Worm (Caenorhabditis elegans): ENCODE measurements around the gene Y55F3AM.21.

The Y55F3AM.21 gene

DNA sequence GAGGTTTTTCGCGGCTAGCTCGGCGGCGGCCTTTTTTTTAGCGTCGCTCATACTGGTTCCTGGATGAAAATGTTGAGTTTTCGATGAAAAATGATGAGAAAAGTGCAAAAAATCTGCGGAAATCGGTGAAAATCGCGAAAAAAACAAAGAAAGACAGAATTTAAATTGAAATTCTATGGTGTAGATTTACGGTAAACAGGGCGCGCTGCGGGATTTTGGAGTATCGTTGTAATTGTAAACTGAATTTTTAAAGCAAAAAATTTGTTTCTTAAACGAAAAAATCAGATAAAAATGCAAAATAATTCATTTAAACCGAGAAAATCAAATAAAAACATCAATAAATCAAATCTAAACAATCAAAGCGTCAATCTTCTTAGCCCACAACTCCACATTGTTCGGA, 3.2 kb upstream of the Y55F3AM.21 start, which contains the start of gene dcap-1 (continued):
- no peak for TF ChIP-seq unc-39 (tag; optimal IDR thresholded peaks at IDR 0.05)
- TF ChIP-seq lin-39 (tag; optimal IDR thresholded peaks at IDR 0.05): no peak
- no peak for TF ChIP-seq mdl-1 (tag; optimal IDR thresholded peaks at IDR 0.05)
- no peak for TF ChIP-seq lsy-12 (tag; optimal IDR thresholded peaks at IDR 0.05)
- TF ChIP-seq nhr-28 (tag; optimal IDR thresholded peaks at IDR 0.05): no peak
- TF ChIP-seq R02D3.7 (tag; optimal IDR thresholded peaks at IDR 0.05): peak; percentile 95
- no peak for TF ChIP-seq ceh-28 (tag; optimal IDR thresholded peaks at IDR 0.05)
- TF ChIP-seq skn-1 (tag; optimal IDR thresholded peaks at IDR 0.05): no peak
- TF ChIP-seq fos-1 (tag; optimal IDR thresholded peaks at IDR 0.05): no peak
- TF ChIP-seq egl-27 (tag; optimal IDR thresholded peaks at IDR 0.05): no peak
- peak; percentile 3 for TF ChIP-seq nhr-25 (tag; optimal IDR thresholded peaks at IDR 0.05)
- TF ChIP-seq pha-4 (tag; optimal IDR thresholded peaks at IDR 0.05): peak; percentile 45
- TF ChIP-seq hmg-11 (tag; optimal IDR thresholded peaks at IDR 0.05): peak; percentile 2
- TF ChIP-seq nhr-12 (tag; optimal IDR thresholded peaks at IDR 0.05): no peak
- no peak for TF ChIP-seq aly-2 (tag; optimal IDR thresholded peaks at IDR 0.05)
- TF ChIP-seq fkh-10 (GFP tag; optimal IDR thresholded peaks at IDR 0.05): no peak
- TF ChIP-seq nhr-23 (tag; optimal IDR thresholded peaks at IDR 0.05): no peak
- TF ChIP-seq nhr-237 (tag; optimal IDR thresholded peaks at IDR 0.05): no peak

ce11 chrIV:1053989-1054388, 2.5 kb upstream of the Y55F3AM.21 start:
- TF ChIP-seq lsy-12 (tag; optimal IDR thresholded peaks at IDR 0.05) (no peak), ceh-16 (tag; optimal IDR thresholded peaks at IDR 0.05) (no peak), ZK546.5 (tag; optimal IDR thresholded peaks at IDR 0.05) (no peak), ama-1 (optimal IDR thresholded peaks at IDR 0.05) (no peak), nhr-43 (tag; optimal IDR thresholded peaks at IDR 0.05; ENCODE audit: poor library complexity, severe bottlenecking) (no peak), pqm-1 (tag; optimal IDR thresholded peaks at IDR 0.05) (no peak), nhr-23 (tag; optimal IDR thresholded peaks at IDR 0.05) (no peak), R02D3.7 (tag; optimal IDR thresholded peaks at IDR 0.05) (no peak), snpc-4 (tag; optimal IDR thresholded peaks at IDR 0.05) (no peak), jun-1 (tag; optimal IDR thresholded peaks at IDR 0.05) (no peak), unc-39 (tag; optimal IDR thresholded peaks at IDR 0.05) (no peak)

DNA sequence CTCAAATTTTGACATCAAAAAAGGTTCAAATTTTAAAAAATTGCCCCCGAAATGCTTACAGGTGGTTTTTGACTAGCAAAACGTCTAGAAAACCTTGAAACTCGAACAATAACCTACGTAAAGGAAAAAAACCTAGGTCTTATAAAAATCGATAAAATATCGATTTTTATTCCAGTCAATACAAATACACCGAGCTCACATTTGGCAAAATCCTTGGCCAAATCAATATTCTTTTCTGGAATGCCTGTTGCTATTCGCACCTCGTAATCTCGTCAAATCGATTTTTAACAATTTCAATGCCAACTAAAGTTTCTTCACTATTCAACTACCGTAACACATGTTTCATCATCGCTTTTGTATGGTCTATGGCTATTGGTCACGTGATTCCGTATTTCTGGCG, 4.5 kb downstream of the Y55F3AM.21 start:
- no peak for TF ChIP-seq eor-1 (tag; optimal IDR thresholded peaks at IDR 0.05)
- TF ChIP-seq ceh-28 (tag; optimal IDR thresholded peaks at IDR 0.05): peak; percentile 53

DNA sequence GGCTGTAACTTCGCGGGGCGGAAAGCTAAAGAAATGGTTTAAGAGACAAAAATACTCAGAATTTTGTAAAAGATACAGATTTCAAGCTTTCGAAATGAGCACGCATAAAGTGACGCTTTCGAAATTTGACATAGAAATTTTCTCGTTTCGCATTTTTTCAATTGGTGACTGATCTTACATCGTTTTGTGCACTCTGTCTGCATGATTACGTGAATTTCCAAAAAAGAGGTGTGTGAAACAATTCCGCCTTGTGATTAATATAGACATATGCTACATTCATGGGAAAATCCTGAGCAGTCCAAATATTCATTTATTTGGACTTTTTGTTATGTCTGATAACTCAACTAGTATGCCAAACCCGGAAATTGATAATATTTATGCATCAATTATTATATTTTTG, 5.8 kb downstream of the Y55F3AM.21 start, which contains the start of gene srx-12:
Gene srx-12 (plus strand): TSS at position 301 of the 400 bp plus-strand sequence.
- no peak for TF ChIP-seq unc-39 (tag; optimal IDR thresholded peaks at IDR 0.05)
- no peak for TF ChIP-seq fos-1 (tag; optimal IDR thresholded peaks at IDR 0.05)

DNA sequence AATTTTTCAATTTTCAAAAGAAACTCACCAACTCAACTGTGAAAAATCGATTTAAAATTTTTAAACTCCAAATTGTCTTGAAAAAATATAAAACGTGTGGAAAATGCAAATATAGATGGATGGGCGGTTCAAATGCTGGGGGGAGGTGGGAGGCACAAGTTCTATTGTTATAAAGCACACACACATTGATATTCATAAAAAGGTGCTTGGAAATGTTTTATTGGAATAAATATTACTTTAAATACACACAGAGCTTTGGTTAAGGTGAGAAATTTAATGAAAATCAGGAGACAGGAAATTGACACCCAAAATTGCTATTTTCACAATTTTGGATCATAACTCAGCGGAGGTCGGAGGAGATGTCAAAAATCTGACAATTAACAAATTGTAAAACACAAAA, 7.2 kb downstream of the Y55F3AM.21 start, which contains the start of gene Y55F3AM.11:
Gene Y55F3AM.11 (minus strand): TSS at position 101 of the 400 bp plus-strand sequence.
- no peak for TF ChIP-seq aly-2 (tag; optimal IDR thresholded peaks at IDR 0.05)
- no peak for TF ChIP-seq lsy-12 (tag; optimal IDR thresholded peaks at IDR 0.05)
- no peak for TF ChIP-seq fos-1 (tag; optimal IDR thresholded peaks at IDR 0.05)
- no peak for TF ChIP-seq sea-2 (GFP tag; optimal IDR thresholded peaks at IDR 0.05)
- no peak for TF ChIP-seq skn-1 (tag; optimal IDR thresholded peaks at IDR 0.05)
- TF ChIP-seq elt-3 (tag; optimal IDR thresholded peaks at IDR 0.05): no peak
- no peak for TF ChIP-seq nhr-43 (tag; optimal IDR thresholded peaks at IDR 0.05; ENCODE audit: poor library complexity, severe bottlenecking)
- no peak for TF ChIP-seq elt-2 (tag; optimal IDR thresholded peaks at IDR 0.05)
- TF ChIP-seq ztf-11 (tag; optimal IDR thresholded peaks at IDR 0.05): no peak
- TF ChIP-seq ama-1 (optimal IDR thresholded peaks at IDR 0.05): no peak
- no peak for TF ChIP-seq unc-39 (tag; optimal IDR thresholded peaks at IDR 0.05)
- no peak for TF ChIP-seq jun-1 (tag; optimal IDR thresholded peaks at IDR 0.05)

DNA sequence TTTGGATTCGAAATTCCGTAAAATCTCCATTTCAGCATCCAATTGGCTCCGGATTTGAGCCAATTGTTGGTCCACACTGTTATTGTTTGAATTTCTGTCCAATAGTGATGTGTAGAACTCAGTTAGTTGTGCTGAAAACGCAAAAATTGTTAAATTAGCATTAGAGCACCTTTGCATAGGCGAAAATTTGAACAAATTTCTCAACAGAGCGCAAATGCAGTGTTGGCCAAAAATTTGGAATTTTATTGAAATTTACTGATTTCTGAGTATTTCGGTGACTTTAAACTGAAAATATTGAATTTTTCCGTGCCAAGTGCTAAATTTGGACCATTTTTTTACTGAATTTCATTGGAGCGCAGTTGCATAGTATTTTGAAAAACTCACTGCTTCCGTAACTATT, 10.9 kb downstream of the Y55F3AM.21 start:
- TF ChIP-seq R02D3.7 (tag; optimal IDR thresholded peaks at IDR 0.05) (no peak), unc-39 (tag; optimal IDR thresholded peaks at IDR 0.05) (no peak), nhr-11 (tag; optimal IDR thresholded peaks at IDR 0.05) (no peak), fkh-2 (tag; optimal IDR thresholded peaks at IDR 0.05) (no peak), tbx-2 (tag; optimal IDR thresholded peaks at IDR 0.05) (no peak), fkh-10 (GFP tag; optimal IDR thresholded peaks at IDR 0.05) (no peak), ZK546.5 (tag; optimal IDR thresholded peaks at IDR 0.05) (no peak), lsy-12 (tag; optimal IDR thresholded peaks at IDR 0.05) (no peak), fos-1 (tag; optimal IDR thresholded peaks at IDR 0.05) (no peak), eor-1 (tag; optimal IDR thresholded peaks at IDR 0.05) (no peak), nhr-43 (tag; optimal IDR thresholded peaks at IDR 0.05; ENCODE audit: poor library complexity, severe bottlenecking) (no peak), ama-1 (optimal IDR thresholded peaks at IDR 0.05) (no peak)

Measured in whole organism, L3 larva.